Worm (Caenorhabditis elegans) whole organism, L4 larva: Measurements from ENCODE around the gene kvs-5.

Experiments
- F49E8.2 ChIP-seq: sonication (generic microtip); optimal IDR thresholded peaks from 2 replicates; lab custom pipeline; 2016; ENCODE audit warnings: missing compliant biosample characterization, mild to moderate bottlenecking, missing genetic modification characterization, borderline replicate concordance
- Y5F2A.4 ChIP-seq: fragments of 200-800 bp; sonication (Bioruptor generic); optimal IDR thresholded peaks from 2 replicates; lab custom pipeline; 2018; ENCODE audit warnings: mild to moderate bottlenecking, missing genetic modification characterization, missing compliant biosample characterization
- duxl-1 ChIP-seq: sonication (generic microtip); optimal IDR thresholded peaks from 2 replicates; lab custom pipeline; 2016; ENCODE audit warnings: mild to moderate bottlenecking, missing genetic modification characterization, moderate library complexity, missing compliant biosample characterization; ENCODE audit not compliant: poor library complexity
- egl-27 ChIP-seq: sonication (generic microtip); optimal IDR thresholded peaks from 3 replicates; lab custom pipeline; 2017; ENCODE audit warnings: missing biosample characterization, missing genetic modification reagents, missing genetic modification characterization
- gei-8 ChIP-seq: fragments of 200-800 bp; sonication (Bioruptor generic); optimal IDR thresholded peaks from 2 replicates; lab custom pipeline; 2018; ENCODE audit warnings: mild to moderate bottlenecking, missing genetic modification characterization, missing compliant biosample characterization
- hmg-1.1 ChIP-seq: fragments of 200-800 bp; sonication (Bioruptor generic); IDR thresholded peaks from 2 replicates; pipeline ENCODE4 v1.3.6; 2022; ENCODE audit warnings: missing genetic modification reagents, missing genetic modification characterization, missing compliant biosample characterization
- lin-1 ChIP-seq: fragments of 200-800 bp; sonication (Bioruptor generic); IDR thresholded peaks from 2 replicates; pipeline ENCODE4 v1.3.6; 2022; ENCODE audit warnings: missing genetic modification reagents, missing genetic modification characterization, missing compliant biosample characterization
- nhr-11 ChIP-seq: fragments of 150-350 bp; optimal IDR thresholded peaks from 2 replicates; lab custom pipeline; 2014; ENCODE audit warnings: missing biosample characterization, missing genetic modification characterization
- nhr-76 ChIP-seq: fragments of 150-350 bp; optimal IDR thresholded peaks from 2 replicates; lab custom pipeline; 2014; ENCODE audit warnings: missing biosample characterization, missing genetic modification characterization
- unc-39 ChIP-seq: sonication (generic microtip); optimal IDR thresholded peaks from 2 replicates; lab custom pipeline; 2017; ENCODE audit warnings: missing biosample characterization, missing genetic modification characterization

DNA sequence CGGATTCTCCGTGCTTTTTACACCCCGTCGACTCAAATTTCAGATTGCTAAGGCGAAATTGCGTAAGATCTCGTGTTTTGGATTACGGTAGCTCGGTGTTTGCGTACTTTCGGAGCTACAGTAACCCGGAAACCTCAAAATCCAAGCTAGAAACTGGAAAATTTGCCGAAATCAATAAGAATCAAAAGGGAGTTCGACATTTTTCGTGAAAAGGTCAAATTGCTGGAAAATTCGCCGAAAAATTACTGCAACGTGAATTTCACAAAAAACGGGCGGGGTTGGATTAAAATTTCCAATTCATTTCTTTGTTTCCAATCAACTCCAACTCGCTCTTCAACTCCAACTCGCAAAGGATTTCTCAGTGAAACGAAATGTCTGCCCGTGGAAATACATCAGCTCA lies 51.2 kb downstream of the kvs-5 start, which contains the start of gene F56B3.6:
- TF ChIP-seq unc-39 (no peak), nhr-76 (tag; lab: Kevin White, UChicago) (no peak), hmg-1.1 (GFP tag; lab: Robert Waterston, UW) (no peak), nhr-11 (tag; lab: Kevin White, UChicago) (no peak), Y5F2A.4 (GFP tag; lab: Kevin White, UChicago) (no peak), lin-1 (GFP tag; lab: Robert Waterston, UW) (no peak), gei-8 (GFP tag; lab: Kevin White, UChicago) (no peak), egl-27 (tag; lab: Kevin White, UChicago) (no peak), F49E8.2 (tag; lab: Kevin White, UChicago) (no peak), duxl-1 (tag; lab: Kevin White, UChicago) (no peak)
